Fruit fly (Drosophila melanogaster): Measurements from ENCODE around the gene CG15337.

Gene CG15337

dm6 chrX:8159754-8160153 is at the start of gene CG15337:
TSS of gene CG15337 (plus strand) at chrX:8160054.
- TF ChIP-seq Snoo (tag; optimal IDR thresholded peaks at IDR 0.05) = no peak
- TF ChIP-seq CG13204 (GFP tag; optimal IDR thresholded peaks at IDR 0.05) = no peak
- TF ChIP-seq CG4496 (GFP tag; IDR thresholded peaks at IDR 0.05) = no peak
- TF ChIP-seq CG10348 (GFP tag; IDR thresholded peaks at IDR 0.05) = no peak
- TF ChIP-seq CG8159 (tag; optimal IDR thresholded peaks at IDR 0.05) = no peak
- TF ChIP-seq CG34367 (tag; optimal IDR thresholded peaks at IDR 0.05) = no peak
- no peak for TF ChIP-seq fd96Ca (GFP tag; IDR thresholded peaks at IDR 0.05)
- TF ChIP-seq rn (GFP tag; IDR thresholded peaks at IDR 0.05) = no peak
- TF ChIP-seq Pif1A (GFP tag; optimal IDR thresholded peaks at IDR 0.05) = no peak
- TF ChIP-seq Ets98B (GFP tag; IDR thresholded peaks at IDR 0.05) = no peak
- TF ChIP-seq CG17806 (tag; optimal IDR thresholded peaks at IDR 0.05) = no peak

dm6 chrX:8110984-8111383 is 48.9 kb upstream of the CG15337 start:
- TF ChIP-seq CG8159 (tag; optimal IDR thresholded peaks at IDR 0.05) (no peak), Pif1B (GFP tag; optimal IDR thresholded peaks at IDR 0.05) (no peak), Pif1A (GFP tag; optimal IDR thresholded peaks at IDR 0.05) (no peak), D1 (tag; optimal IDR thresholded peaks at IDR 0.05) (no peak), rn (GFP tag; IDR thresholded peaks at IDR 0.05) (no peak), EcR (GFP tag; optimal IDR thresholded peaks at IDR 0.05) (no peak), Ets98B (GFP tag; IDR thresholded peaks at IDR 0.05) (no peak), CG13204 (GFP tag; optimal IDR thresholded peaks at IDR 0.05) (no peak), CG9948 (tag; optimal IDR thresholded peaks at IDR 0.05) (no peak), CG10348 (GFP tag; IDR thresholded peaks at IDR 0.05) (no peak), CG4496 (GFP tag; IDR thresholded peaks at IDR 0.05) (no peak), Snoo (tag; optimal IDR thresholded peaks at IDR 0.05) (no peak), CG17806 (tag; optimal IDR thresholded peaks at IDR 0.05) (no peak), CG34367 (tag; optimal IDR thresholded peaks at IDR 0.05) (no peak), CG15710 (tag; optimal IDR thresholded peaks at IDR 0.05) (no peak), CG12605 (GFP tag; IDR thresholded peaks at IDR 0.05) (no peak), CG8301 (tag; optimal IDR thresholded peaks at IDR 0.05) (no peak), CG14655 (GFP tag; optimal IDR thresholded peaks at IDR 0.05) (no peak)

- TF ChIP-seq fd96Ca (GFP tag; IDR thresholded peaks at IDR 0.05) (0 out of 3 replicates have a peak, but pooled peaks have one; percentile 14), CG17806 (tag; optimal IDR thresholded peaks at IDR 0.05) (no peak)
These were observed 47.1 kb upstream of the CG15337 start for dm6 chrX:8112715-8113114.

dm6 chrX:8113386-8114279 is 46.2 kb upstream of the CG15337 start:
- peak; percentile 5 for TF ChIP-seq CG9948 (tag; optimal IDR thresholded peaks at IDR 0.05)
- TF ChIP-seq D1 (tag; optimal IDR thresholded peaks at IDR 0.05) = no peak
- TF ChIP-seq CG12605 (GFP tag; IDR thresholded peaks at IDR 0.05) = no peak
- no peak for TF ChIP-seq CG8159 (tag; optimal IDR thresholded peaks at IDR 0.05)
- no peak; the same call in 1 of the 2 replicates for TF ChIP-seq CG32121 (GFP tag; IDR thresholded peaks at IDR 0.05)
- 0 out of 3 replicates have a peak, but pooled peaks have one; percentile 10 for TF ChIP-seq fd96Ca (GFP tag; IDR thresholded peaks at IDR 0.05)
- TF ChIP-seq CG34367 (tag; optimal IDR thresholded peaks at IDR 0.05) = no peak
- no peak for TF ChIP-seq CG10348 (GFP tag; IDR thresholded peaks at IDR 0.05)
- no peak for TF ChIP-seq CG4496 (GFP tag; IDR thresholded peaks at IDR 0.05)
- peak; percentile 8 for TF ChIP-seq CG15710 (tag; optimal IDR thresholded peaks at IDR 0.05)
- no peak for TF ChIP-seq Ets98B (GFP tag; IDR thresholded peaks at IDR 0.05)

- peak; percentile 16 for TF ChIP-seq CG9948 (tag; optimal IDR thresholded peaks at IDR 0.05)
- no peak for TF ChIP-seq CG34367 (tag; optimal IDR thresholded peaks at IDR 0.05)
- peak; percentile 50; the same call in 2 of the 3 replicates for TF ChIP-seq CG4496 (GFP tag; IDR thresholded peaks at IDR 0.05)
- TF ChIP-seq CG15710 (tag; optimal IDR thresholded peaks at IDR 0.05) = peak; percentile 6
- TF ChIP-seq CG17806 (tag; optimal IDR thresholded peaks at IDR 0.05) = peak; percentile 20
- TF ChIP-seq fd96Ca (GFP tag; IDR thresholded peaks at IDR 0.05) = peak; percentile 19; the same call in 1 of the 3 replicates
- peak; percentile 7 for TF ChIP-seq Pif1A (GFP tag; optimal IDR thresholded peaks at IDR 0.05)
- TF ChIP-seq CG32121 (GFP tag; IDR thresholded peaks at IDR 0.05) = peak; percentile 7; the same call in 1 of the 2 replicates
- TF ChIP-seq Ets98B (GFP tag; IDR thresholded peaks at IDR 0.05) = peak; percentile 14
- peak; percentile 22 for TF ChIP-seq CG8159 (tag; optimal IDR thresholded peaks at IDR 0.05)
- no peak for TF ChIP-seq CG8301 (tag; optimal IDR thresholded peaks at IDR 0.05)
These were observed 45.1 kb upstream of the CG15337 start for dm6 chrX:8114476-8115342.

- TF ChIP-seq CG32121 (GFP tag; IDR thresholded peaks at IDR 0.05) (no peak), CG8301 (tag; optimal IDR thresholded peaks at IDR 0.05) (no peak), Ets98B (GFP tag; IDR thresholded peaks at IDR 0.05) (no peak), rn (GFP tag; IDR thresholded peaks at IDR 0.05) (no peak), EcR (GFP tag; optimal IDR thresholded peaks at IDR 0.05) (no peak), CG4496 (GFP tag; IDR thresholded peaks at IDR 0.05) (no peak), CG12605 (GFP tag; IDR thresholded peaks at IDR 0.05) (no peak), CG17806 (tag; optimal IDR thresholded peaks at IDR 0.05) (no peak), fd96Ca (GFP tag; IDR thresholded peaks at IDR 0.05) (no peak), CG15710 (tag; optimal IDR thresholded peaks at IDR 0.05) (no peak), CG10348 (GFP tag; IDR thresholded peaks at IDR 0.05) (no peak), Snoo (tag; optimal IDR thresholded peaks at IDR 0.05) (no peak), CG34367 (tag; optimal IDR thresholded peaks at IDR 0.05) (no peak)
These were observed 44.5 kb upstream of the CG15337 start for dm6 chrX:8115343-8115676.

Measured in whole organism, pupa.